Fruit fly (Drosophila melanogaster) whole organism, wandering third instar larva: ENCODE measurements around the gene smog.

Experiments
- Abd-B ChIP-seq: fragments of >200 bp; optimal IDR thresholded peaks from 2 replicates; lab custom pipeline; 2017; ENCODE audit warnings: missing biosample characterization, missing genetic modification characterization
- CG32264 ChIP-seq: fragments of 200-800 bp; sonication (Bioruptor generic); optimal IDR thresholded peaks from 2 replicates; lab custom pipeline; 2016; ENCODE audit warnings: missing biosample characterization, missing genetic modification characterization
- CG9705 ChIP-seq: fragments of 200-800 bp; sonication (Bioruptor generic); optimal IDR thresholded peaks from 2 replicates; lab custom pipeline; 2018; ENCODE audit warnings: missing biosample characterization, mild to moderate bottlenecking, missing genetic modification characterization
- CrebA ChIP-seq: fragments of 200-800 bp; sonication (Bioruptor generic); optimal IDR thresholded peaks from 2 replicates; lab custom pipeline; 2016; ENCODE audit warnings: missing biosample characterization, mild to moderate bottlenecking, missing genetic modification characterization, borderline replicate concordance
- Dfd ChIP-seq: fragments of >200 bp; optimal IDR thresholded peaks from 2 replicates; lab custom pipeline; 2017; ENCODE audit warnings: missing biosample characterization, missing genetic modification characterization
- Dif ChIP-seq: fragments of 200-275, 200-300 bp; sonication (Bioruptor generic); optimal IDR thresholded peaks from 2 replicates; lab custom pipeline; 2018; ENCODE audit warnings: missing biosample characterization, missing genetic modification characterization; ENCODE audit not compliant: partially characterized antibody
- HLH106 ChIP-seq: fragments of 200-800 bp; optimal IDR thresholded peaks from 3 replicates; lab custom pipeline; 2019; ENCODE audit warnings: missing biosample characterization, mild to moderate bottlenecking, missing genetic modification characterization, moderate library complexity
- Hnf4 ChIP-seq: fragments of 200-800 bp; sonication (Bioruptor generic); optimal IDR thresholded peaks from 2 replicates; lab custom pipeline; 2016; ENCODE audit warnings: missing biosample characterization, mild to moderate bottlenecking, missing genetic modification characterization
- Hr78 ChIP-seq: fragments of >200 bp; optimal IDR thresholded peaks from 2 replicates; lab custom pipeline; 2017; ENCODE audit warnings: missing biosample characterization, missing genetic modification characterization
- Jra ChIP-seq: sonication (Bioruptor generic); optimal IDR thresholded peaks from 2 replicates; lab custom pipeline; 2016; ENCODE audit warnings: missing biosample characterization, missing genetic modification characterization
- Mio ChIP-seq: sonication (Bioruptor generic); optimal IDR thresholded peaks from 2 replicates; lab custom pipeline; 2016; ENCODE audit warnings: missing biosample characterization, missing genetic modification characterization
- Myc ChIP-seq: fragments of >200 bp; optimal IDR thresholded peaks from 2 replicates; lab custom pipeline; 2017
- N ChIP-seq: fragments of >200 bp; optimal IDR thresholded peaks from 2 replicates; lab custom pipeline; 2018; ENCODE audit warnings: missing biosample characterization, missing external identifiers, missing genetic modification characterization
- Rel ChIP-seq, 2 experiments: fragments of 200-800 bp; sonication (Bioruptor generic) in 1 of 2; optimal IDR thresholded peaks; 2 replicates in 1 of 2; 3 replicates in 1 of 2; lab custom pipeline; 2016 to 2019; ENCODE audit warnings: mild to moderate bottlenecking in 2 of 2, missing biosample characterization in 2 of 2, missing genetic modification characterization in 2 of 2, moderate library complexity in 1 of 2
- Sp1 ChIP-seq: fragments of 200-800 bp; sonication (Bioruptor generic); optimal IDR thresholded peaks from 3 replicates; lab custom pipeline; 2019; ENCODE audit warnings: missing biosample characterization, mild to moderate bottlenecking, missing genetic modification characterization, moderate library complexity
- Vsx2 ChIP-seq: fragments of 200-300, 225-300 bp; sonication (Bioruptor generic); optimal IDR thresholded peaks from 2 replicates; lab custom pipeline; 2018; ENCODE audit warnings: missing biosample characterization, missing genetic modification characterization; ENCODE audit not compliant: partially characterized antibody
- br ChIP-seq: fragments of 200-800 bp; sonication (Bioruptor generic); optimal IDR thresholded peaks from 2 replicates; lab custom pipeline; 2016; ENCODE audit warnings: missing biosample characterization, missing genetic modification characterization
- brk ChIP-seq: fragments of 200-800 bp; sonication (Bioruptor generic); optimal IDR thresholded peaks from 2 replicates; lab custom pipeline; 2016; ENCODE audit warnings: missing biosample characterization, mild to moderate bottlenecking, missing genetic modification characterization
- dl ChIP-seq, 2 experiments: fragments of 175-275, 200-275 bp in 1 of 2; fragments of 200-275 bp in 1 of 2; sonication (Bioruptor generic); optimal IDR thresholded peaks; lab custom pipeline; 2018; ENCODE audit warnings: mild to moderate bottlenecking in 2 of 2, missing biosample characterization in 2 of 2, missing genetic modification characterization in 2 of 2, moderate library complexity in 2 of 2; ENCODE audit not compliant: partially characterized antibody in 2 of 2, insufficient read depth in 1 of 2
- dmrt93B ChIP-seq: fragments of 200-800 bp; sonication (Bioruptor generic); optimal IDR thresholded peaks from 2 replicates; lab custom pipeline; 2018; ENCODE audit warnings: missing biosample characterization, mild to moderate bottlenecking, missing genetic modification characterization
- dsf ChIP-seq: sonication (Bioruptor generic); optimal IDR thresholded peaks from 2 replicates; lab custom pipeline; 2016; ENCODE audit warnings: missing biosample characterization, missing genetic modification characterization, borderline replicate concordance
- ey ChIP-seq: fragments of 200-800 bp; sonication (Bioruptor generic); optimal IDR thresholded peaks from 2 replicates; lab custom pipeline; 2016; ENCODE audit warnings: missing biosample characterization, missing genetic modification characterization
- foxo ChIP-seq, 2 experiments: fragments of 200-800 bp; sonication (Bioruptor generic); optimal IDR thresholded peaks; 2 replicates in 1 of 2; 3 replicates in 1 of 2; lab custom pipeline; 2016 to 2017; ENCODE audit warnings: missing biosample characterization in 2 of 2, missing genetic modification characterization in 2 of 2
- fru ChIP-seq: fragments of 200-800 bp; sonication (Bioruptor generic); optimal IDR thresholded peaks from 3 replicates; lab custom pipeline; 2016; ENCODE audit warnings: missing biosample characterization, mild to moderate bottlenecking, missing genetic modification characterization
- h ChIP-seq: fragments of 200-800 bp; sonication (Bioruptor generic); optimal IDR thresholded peaks from 3 replicates; lab custom pipeline; 2016; ENCODE audit warnings: missing biosample characterization, mild to moderate bottlenecking, missing genetic modification characterization
- jim ChIP-seq: fragments of 175-275, 200-325 bp; sonication (Bioruptor generic); optimal IDR thresholded peaks from 2 replicates; lab custom pipeline; 2016; ENCODE audit warnings: missing biosample characterization, mild to moderate bottlenecking, missing genetic modification characterization
- lola ChIP-seq: fragments of >200 bp; optimal IDR thresholded peaks from 2 replicates; lab custom pipeline; 2017; ENCODE audit warnings: missing biosample characterization, missing genetic modification characterization
- pan ChIP-seq: fragments of >200 bp; optimal IDR thresholded peaks from 2 replicates; lab custom pipeline; 2017
- psq ChIP-seq: fragments of 200-800 bp; sonication (Bioruptor generic); optimal IDR thresholded peaks from 3 replicates; lab custom pipeline; 2017; ENCODE audit warnings: missing biosample characterization, mild to moderate bottlenecking, missing genetic modification characterization, moderate library complexity
- rgr ChIP-seq: fragments of 200-800 bp; sonication (Bioruptor generic); optimal IDR thresholded peaks from 3 replicates; lab custom pipeline; 2016; ENCODE audit warnings: missing biosample characterization, mild to moderate bottlenecking, missing genetic modification characterization
- sage ChIP-seq: fragments of 200-800 bp; sonication (Bioruptor generic); optimal IDR thresholded peaks from 2 replicates; lab custom pipeline; 2016; ENCODE audit warnings: missing biosample characterization, mild to moderate bottlenecking, missing genetic modification characterization
- sv ChIP-seq: fragments of 200-800 bp; sonication (Bioruptor generic); optimal IDR thresholded peaks from 3 replicates; lab custom pipeline; 2016; ENCODE audit warnings: missing biosample characterization, missing genetic modification characterization
- tai ChIP-seq: sonication (Bioruptor generic); optimal IDR thresholded peaks from 2 replicates; lab custom pipeline; 2016; ENCODE audit warnings: missing biosample characterization, missing genetic modification characterization
- usp ChIP-seq: fragments of >200 bp; optimal IDR thresholded peaks from 2 replicates; lab custom pipeline; 2017; ENCODE audit warnings: missing biosample characterization, missing genetic modification characterization
- woc ChIP-seq: sonication (Bioruptor generic); optimal IDR thresholded peaks from 2 replicates; lab custom pipeline; 2016; ENCODE audit warnings: missing biosample characterization, mild to moderate bottlenecking, missing genetic modification characterization

The smog gene

dm6 chr2L:4812261-4813022, 40.2 kb upstream of the smog start, which contains the start of gene CG15629:
TSS of gene CG15629 (plus strand) at chr2L:4813009.
- TF ChIP-seq Myc (lab: Kevin White, UChicago) (peak; percentile 81), Hnf4 (GFP tag; lab: Kevin White, UChicago) (no peak), Abd-B (GFP tag; lab: Kevin White, UChicago) (no peak), dl (GFP tag; optimal IDR thresholded peaks at IDR 0.05; lab: Kevin White, UChicago; ENCODE audit: insufficient read depth in 1 of 2, partially characterized antibody in 2 of 2) (no peak), usp (GFP tag; lab: Kevin White, UChicago) (no peak), N (GFP tag; lab: Kevin White, UChicago) (peak; percentile 18), sage (GFP tag; lab: Kevin White, UChicago) (no peak), foxo (GFP tag; optimal IDR thresholded peaks at IDR 0.05; lab: Kevin White, UChicago) (no peak), brk (GFP tag; lab: Kevin White, UChicago) (peak; percentile 40), tai (GFP tag; lab: Kevin White, UChicago) (peak; percentile 49)

dm6 chr2L:4813023-4813339, 39.7 kb upstream of the smog start:
- TF ChIP-seq Sp1 (GFP tag; lab: Kevin White, UChicago) (no peak), Vsx2 (GFP tag; lab: Kevin White, UChicago) (peak; percentile 17)

dm6 chr2L:4818056-4818455, 34.6 kb upstream of the smog start, which contains the start of gene CG3225:
TSS of gene CG3225 (minus strand) at chr2L:4818245.
- no peak for TF ChIP-seq usp (GFP tag; lab: Kevin White, UChicago)
- no peak for TF ChIP-seq jim (GFP tag; lab: Kevin White, UChicago)
- no peak for TF ChIP-seq h
- TF ChIP-seq Abd-B (GFP tag; lab: Kevin White, UChicago): no peak
- no peak for TF ChIP-seq Dfd (GFP tag; lab: Kevin White, UChicago)
- no peak for TF ChIP-seq woc
- no peak for TF ChIP-seq Sp1 (GFP tag; lab: Kevin White, UChicago)
- no peak for TF ChIP-seq lola (GFP tag; lab: Kevin White, UChicago)
- TF ChIP-seq brk (GFP tag; lab: Kevin White, UChicago): no peak
- no peak for TF ChIP-seq rgr (GFP tag; lab: Kevin White, UChicago)
- no peak for TF ChIP-seq sv (GFP tag; lab: Kevin White, UChicago)
- no peak for TF ChIP-seq HLH106 (tag; lab: Kevin White, UChicago)
- TF ChIP-seq ey (GFP tag; lab: Kevin White, UChicago): no peak
- TF ChIP-seq dl (GFP tag; optimal IDR thresholded peaks at IDR 0.05; lab: Kevin White, UChicago; ENCODE audit: insufficient read depth in 1 of 2, partially characterized antibody in 2 of 2): no peak
- no peak for TF ChIP-seq Vsx2 (GFP tag; lab: Kevin White, UChicago)
- no peak for TF ChIP-seq Mio (GFP tag; lab: Kevin White, UChicago)
- TF ChIP-seq CG32264 (GFP tag; lab: Kevin White, UChicago): no peak
- TF ChIP-seq fru (GFP tag; lab: Kevin White, UChicago): no peak
- TF ChIP-seq Rel (GFP tag; optimal IDR thresholded peaks at IDR 0.05; lab: Kevin White, UChicago): no peak
- no peak for TF ChIP-seq Rel (tag; optimal IDR thresholded peaks at IDR 0.05; lab: Kevin White, UChicago)

- no peak for TF ChIP-seq sage (GFP tag; lab: Kevin White, UChicago)
- TF ChIP-seq ey (GFP tag; lab: Kevin White, UChicago): peak; percentile 10
- TF ChIP-seq CrebA: no peak
- peak in 1 of 2 experiments; percentile 11 for TF ChIP-seq foxo (GFP tag; optimal IDR thresholded peaks at IDR 0.05; lab: Kevin White, UChicago)
- no peak for TF ChIP-seq usp (GFP tag; lab: Kevin White, UChicago)
- no peak for TF ChIP-seq brk (GFP tag; lab: Kevin White, UChicago)
- TF ChIP-seq N (GFP tag; lab: Kevin White, UChicago): no peak
- no peak for TF ChIP-seq CG32264 (GFP tag; lab: Kevin White, UChicago)
- TF ChIP-seq Dif (GFP tag; lab: Kevin White, UChicago): no peak
- no peak for TF ChIP-seq pan
- no peak for TF ChIP-seq jim (GFP tag; lab: Kevin White, UChicago)
- no peak for TF ChIP-seq lola (GFP tag; lab: Kevin White, UChicago)
- TF ChIP-seq br (GFP tag; lab: Kevin White, UChicago): peak; percentile 11
- TF ChIP-seq Sp1 (GFP tag; lab: Kevin White, UChicago): no peak
- TF ChIP-seq Hnf4 (GFP tag; lab: Kevin White, UChicago): no peak
- TF ChIP-seq dl (GFP tag; optimal IDR thresholded peaks at IDR 0.05; lab: Kevin White, UChicago; ENCODE audit: insufficient read depth in 1 of 2, partially characterized antibody in 2 of 2): no peak
- no peak for TF ChIP-seq h
- TF ChIP-seq psq (GFP tag; lab: Kevin White, UChicago): no peak
- TF ChIP-seq HLH106 (tag; lab: Kevin White, UChicago): no peak
- peak; percentile 15 for TF ChIP-seq fru (GFP tag; lab: Kevin White, UChicago)
- TF ChIP-seq Abd-B (GFP tag; lab: Kevin White, UChicago): no peak
- no peak for TF ChIP-seq Vsx2 (GFP tag; lab: Kevin White, UChicago)
- TF ChIP-seq dsf: no peak
- TF ChIP-seq Jra (GFP tag; lab: Kevin White, UChicago): no peak
- no peak for TF ChIP-seq Hr78
- TF ChIP-seq Rel (GFP tag; optimal IDR thresholded peaks at IDR 0.05; lab: Kevin White, UChicago): no peak
- TF ChIP-seq Rel (tag; optimal IDR thresholded peaks at IDR 0.05; lab: Kevin White, UChicago): no peak
- TF ChIP-seq dmrt93B (GFP tag; lab: Kevin White, UChicago): no peak
- TF ChIP-seq CG9705 (GFP tag; lab: Kevin White, UChicago): no peak
Measured at dm6 chr2L:4819995-4820394, 32.7 kb upstream of the smog start.
